Fruit fly (Drosophila melanogaster) whole organism, embryonic: ENCODE data around the gene how.

Source experiments
- Ada2b ChIP-seq: fragments of 200-800 bp; sonication (Bioruptor generic); IDR thresholded peaks from 2 replicates; pipeline ENCODE4 v1.3.6; 2022; ENCODE audit warnings: missing biosample characterization, missing genetic modification characterization
- Bgb ChIP-seq: fragments of 200-800 bp; sonication (Bioruptor generic); IDR thresholded peaks from 2 replicates; pipeline ENCODE4 v1.3.6; 2022; ENCODE audit warnings: missing biosample characterization, missing genetic modification characterization; ENCODE audit not compliant: partially characterized antibody
- CG11093 ChIP-seq: fragments of 200-800 bp; sonication (Bioruptor generic); IDR thresholded peaks from 3 replicates; pipeline ENCODE4 v1.3.6; 2022; ENCODE audit warnings: missing biosample characterization, missing genetic modification characterization
- CG12391 ChIP-seq: fragments of 200-800 bp; sonication (Bioruptor generic); optimal IDR thresholded peaks from 3 replicates; lab custom pipeline; 2018; ENCODE audit warnings: missing biosample characterization, mild to moderate bottlenecking, missing genetic modification characterization, moderate library complexity
- CG12942 ChIP-seq: fragments of 200-800 bp; sonication (Bioruptor generic); optimal IDR thresholded peaks from 3 replicates; lab custom pipeline; 2016; ENCODE audit warnings: missing biosample characterization, missing genetic modification characterization
- CG13894 ChIP-seq: fragments of 200-800 bp; sonication (Bioruptor generic); optimal IDR thresholded peaks from 3 replicates; lab custom pipeline; 2018; ENCODE audit warnings: missing biosample characterization, mild to moderate bottlenecking, missing genetic modification characterization, moderate library complexity
- CG14050 ChIP-seq: fragments of 200-800 bp; sonication (Bioruptor generic); IDR thresholded peaks from 3 replicates; pipeline ENCODE4 v1.3.6; 2022; ENCODE audit warnings: missing biosample characterization, missing genetic modification characterization
- CG14710 ChIP-seq: fragments of 200-800 bp; sonication (Bioruptor generic); optimal IDR thresholded peaks from 3 replicates; lab custom pipeline; 2019; ENCODE audit warnings: missing biosample characterization, mild to moderate bottlenecking, missing genetic modification characterization, moderate library complexity
- CG17912 ChIP-seq: fragments of 200-800 bp; sonication (Bioruptor generic); optimal IDR thresholded peaks from 2 replicates; lab custom pipeline; 2018; ENCODE audit warnings: missing biosample characterization, mild to moderate bottlenecking, missing genetic modification characterization
- CG18476 ChIP-seq: fragments of 200-800 bp; sonication (Bioruptor generic); optimal IDR thresholded peaks from 2 replicates; lab custom pipeline; 2016; ENCODE audit warnings: missing biosample characterization, mild to moderate bottlenecking, missing genetic modification characterization
- CG18619 ChIP-seq: fragments of 200-800 bp; sonication (Bioruptor generic); optimal IDR thresholded peaks from 3 replicates; lab custom pipeline; 2017; ENCODE audit warnings: missing biosample characterization, mild to moderate bottlenecking, missing genetic modification characterization
- CG2712 ChIP-seq: fragments of 200-800 bp; optimal IDR thresholded peaks from 3 replicates; lab custom pipeline; 2019; ENCODE audit warnings: missing biosample characterization, mild to moderate bottlenecking, missing genetic modification characterization, moderate library complexity
- CG32767 ChIP-seq: fragments of 200-800 bp; sonication (Bioruptor generic); IDR thresholded peaks from 2 replicates; pipeline ENCODE4 v1.3.6; 2022; ENCODE audit warnings: missing biosample characterization, missing genetic modification characterization
- CG32772 ChIP-seq: fragments of 200-800 bp; sonication (Bioruptor generic); IDR thresholded peaks from 2 replicates; pipeline ENCODE4 v1.3.6; 2022; ENCODE audit warnings: missing biosample characterization, missing genetic modification characterization
- CG33213 ChIP-seq: fragments of 200-800 bp; sonication (Bioruptor generic); optimal IDR thresholded peaks from 3 replicates; lab custom pipeline; 2016; ENCODE audit warnings: missing biosample characterization, missing genetic modification characterization
- CG3726 ChIP-seq: fragments of 200-800 bp; sonication (Bioruptor generic); IDR thresholded peaks from 3 replicates; pipeline ENCODE4, ENCODE4 v1.3.6; 2022; ENCODE audit warnings: missing biosample characterization, missing genetic modification characterization
- CG3838 ChIP-seq: fragments of 200-800 bp; sonication (Bioruptor generic); optimal IDR thresholded peaks from 3 replicates; lab custom pipeline; 2016; ENCODE audit warnings: missing biosample characterization, missing genetic modification characterization
- CG3995 ChIP-seq: fragments of 200-800 bp; sonication (Bioruptor generic); optimal IDR thresholded peaks from 3 replicates; lab custom pipeline; 2016; ENCODE audit warnings: missing biosample characterization, missing genetic modification characterization
- CG42726 ChIP-seq: fragments of 200-800 bp; sonication (Bioruptor generic); IDR thresholded peaks from 2 replicates; pipeline ENCODE4 v1.3.6; 2022; ENCODE audit warnings: missing biosample characterization, missing genetic modification characterization; ENCODE audit not compliant: partially characterized antibody
- CG43689 ChIP-seq: fragments of 200-800 bp; sonication (Bioruptor generic); IDR thresholded peaks from 2 replicates; pipeline ENCODE4 v1.3.6; 2022; ENCODE audit warnings: missing biosample characterization, missing genetic modification characterization
- CG7928 ChIP-seq: fragments of 200-800 bp; sonication (Bioruptor generic); optimal IDR thresholded peaks from 2 replicates; lab custom pipeline; 2017; ENCODE audit warnings: missing biosample characterization, mild to moderate bottlenecking, missing genetic modification characterization
- CG9797 ChIP-seq: fragments of 200-800 bp; sonication (Bioruptor generic); optimal IDR thresholded peaks from 3 replicates; lab custom pipeline; 2018; ENCODE audit warnings: missing biosample characterization, mild to moderate bottlenecking, missing genetic modification characterization
- Chrac-16 ChIP-seq: fragments of 200-800 bp; sonication (Bioruptor generic); optimal IDR thresholded peaks from 3 replicates; lab custom pipeline; 2016; ENCODE audit warnings: missing biosample characterization, missing genetic modification characterization
- Dek ChIP-seq: fragments of 200-800 bp; sonication (Bioruptor generic); optimal IDR thresholded peaks from 3 replicates; lab custom pipeline; 2019; ENCODE audit warnings: missing biosample characterization, mild to moderate bottlenecking, missing genetic modification characterization, moderate library complexity
- Doc3 ChIP-seq: fragments of 200-800 bp; sonication (Bioruptor generic); IDR thresholded peaks from 3 replicates; pipeline ENCODE4 v1.3.6; 2022; ENCODE audit warnings: missing biosample characterization, missing genetic modification characterization; ENCODE audit not compliant: partially characterized antibody
- E2f1 ChIP-seq: fragments of 200-800 bp; sonication (Bioruptor generic); IDR thresholded peaks from 2 replicates; pipeline ENCODE4 v1.3.6; 2022; ENCODE audit warnings: missing biosample characterization, missing genetic modification characterization
- Ets65A ChIP-seq: fragments of 200-800 bp; sonication (Bioruptor generic); peaks from one replicate; lab custom pipeline; 2016; ENCODE audit warnings: missing biosample characterization, missing genetic modification characterization
- Fer3 ChIP-seq: fragments of 200-800 bp; sonication (Bioruptor generic); optimal IDR thresholded peaks from 2 replicates; lab custom pipeline; 2018; ENCODE audit warnings: missing biosample characterization, mild to moderate bottlenecking, missing genetic modification characterization, moderate library complexity
- HLH54F ChIP-seq: fragments of 200-800 bp; sonication (Bioruptor generic); optimal IDR thresholded peaks from 3 replicates; lab custom pipeline; 2016; ENCODE audit warnings: missing biosample characterization, missing genetic modification characterization
- HLHmδ ChIP-seq: fragments of 200-800 bp; sonication (Bioruptor generic); optimal IDR thresholded peaks from 2 replicates; lab custom pipeline; 2018; ENCODE audit warnings: missing biosample characterization, mild to moderate bottlenecking, missing genetic modification characterization, moderate library complexity
- Hand ChIP-seq: fragments of 200-800 bp; sonication (Bioruptor generic); optimal IDR thresholded peaks from 2 replicates; lab custom pipeline; 2017; ENCODE audit warnings: mild to moderate bottlenecking, missing biosample characterization, missing genetic modification reagents, missing genetic modification characterization
- Hr39 ChIP-seq: fragments of >200 bp; optimal IDR thresholded peaks from 2 replicates; lab custom pipeline; 2017
- Meics ChIP-seq: fragments of 200-800 bp; sonication (Bioruptor generic); optimal IDR thresholded peaks from 2 replicates; lab custom pipeline; 2017; ENCODE audit warnings: missing biosample characterization, mild to moderate bottlenecking, missing genetic modification characterization
- Sin3A ChIP-seq: fragments of >200 bp; optimal IDR thresholded peaks from 2 replicates; lab custom pipeline; 2018
- aop ChIP-seq: fragments of 200-800 bp; sonication (Bioruptor generic); IDR thresholded peaks from 2 replicates; pipeline ENCODE4 v1.3.6; 2022; ENCODE audit warnings: missing biosample characterization, missing genetic modification characterization
- bsh ChIP-seq, 2 experiments: fragments of 200-800 bp; sonication (Bioruptor generic); optimal IDR thresholded peaks; 2 replicates each; lab custom pipeline; 2017 to 2018; ENCODE audit warnings: mild to moderate bottlenecking in 2 of 2, missing biosample characterization in 2 of 2, missing genetic modification characterization in 2 of 2, moderate library complexity in 1 of 2
- cg ChIP-seq: fragments of 200-800 bp; sonication (Bioruptor generic); optimal IDR thresholded peaks from 3 replicates; lab custom pipeline; 2019; ENCODE audit warnings: missing biosample characterization, mild to moderate bottlenecking, missing genetic modification characterization, moderate library complexity
- chif ChIP-seq, 2 experiments: fragments of 200-800 bp; sonication (Bioruptor generic); optimal IDR thresholded peaks; 3 replicates each; lab custom pipeline; 2016; ENCODE audit warnings: missing biosample characterization in 2 of 2, missing genetic modification characterization in 2 of 2
- ci ChIP-seq: fragments of 200-800 bp; sonication (Bioruptor generic); IDR thresholded peaks from 3 replicates; pipeline ENCODE4 v1.3.6; 2022; ENCODE audit warnings: missing biosample characterization, missing genetic modification characterization
- dpn ChIP-seq, 2 experiments: fragments of 200-800 bp; sonication (Bioruptor generic); optimal IDR thresholded peaks; 3 replicates each; lab custom pipeline; 2016; ENCODE audit warnings: missing biosample characterization in 2 of 2, missing genetic modification characterization in 2 of 2
- esg ChIP-seq: fragments of 200-800 bp; sonication (Bioruptor generic); conservative IDR thresholded peaks from 2 replicates; pipeline ENCODE4 v1.3.6; 2022; ENCODE audit warnings: missing biosample characterization, missing genetic modification characterization
- eyg ChIP-seq: fragments of 200-800 bp; sonication (Bioruptor generic); optimal IDR thresholded peaks from 3 replicates; lab custom pipeline; 2016; ENCODE audit warnings: missing biosample characterization, missing genetic modification characterization
- gsb-n ChIP-seq: fragments of 200-800 bp; sonication (Bioruptor generic); optimal IDR thresholded peaks from 3 replicates; lab custom pipeline; 2018; ENCODE audit warnings: missing biosample characterization, mild to moderate bottlenecking, missing genetic modification characterization
- knrl ChIP-seq: fragments of 200-800 bp; sonication (Bioruptor generic); IDR thresholded peaks from 3 replicates; pipeline ENCODE4 v1.3.6; 2022; ENCODE audit warnings: missing biosample characterization, missing genetic modification characterization; ENCODE audit not compliant: partially characterized antibody
- pita ChIP-seq: fragments of 200-800 bp; sonication (Bioruptor generic); optimal IDR thresholded peaks from 2 replicates; lab custom pipeline; 2017; ENCODE audit warnings: missing biosample characterization, mild to moderate bottlenecking, missing genetic modification characterization
- salm ChIP-seq: fragments of 200-800 bp; sonication (Bioruptor generic); optimal IDR thresholded peaks from 2 replicates; lab custom pipeline; 2018; ENCODE audit warnings: missing biosample characterization, mild to moderate bottlenecking, missing genetic modification characterization
- sima ChIP-seq: fragments of 200-800 bp; sonication (Bioruptor generic); optimal IDR thresholded peaks from 2 replicates; lab custom pipeline; 2016; ENCODE audit warnings: missing biosample characterization, missing genetic modification characterization
- slp2 ChIP-seq: fragments of 200-800 bp; sonication (Bioruptor generic); optimal IDR thresholded peaks from 2 replicates; lab custom pipeline; 2016; ENCODE audit warnings: missing biosample characterization, missing genetic modification characterization
- trh ChIP-seq: fragments of 200-800 bp; sonication (Bioruptor generic); optimal IDR thresholded peaks from 2 replicates; lab custom pipeline; 2016; ENCODE audit warnings: missing biosample characterization, missing genetic modification characterization

Gene how

DNA sequence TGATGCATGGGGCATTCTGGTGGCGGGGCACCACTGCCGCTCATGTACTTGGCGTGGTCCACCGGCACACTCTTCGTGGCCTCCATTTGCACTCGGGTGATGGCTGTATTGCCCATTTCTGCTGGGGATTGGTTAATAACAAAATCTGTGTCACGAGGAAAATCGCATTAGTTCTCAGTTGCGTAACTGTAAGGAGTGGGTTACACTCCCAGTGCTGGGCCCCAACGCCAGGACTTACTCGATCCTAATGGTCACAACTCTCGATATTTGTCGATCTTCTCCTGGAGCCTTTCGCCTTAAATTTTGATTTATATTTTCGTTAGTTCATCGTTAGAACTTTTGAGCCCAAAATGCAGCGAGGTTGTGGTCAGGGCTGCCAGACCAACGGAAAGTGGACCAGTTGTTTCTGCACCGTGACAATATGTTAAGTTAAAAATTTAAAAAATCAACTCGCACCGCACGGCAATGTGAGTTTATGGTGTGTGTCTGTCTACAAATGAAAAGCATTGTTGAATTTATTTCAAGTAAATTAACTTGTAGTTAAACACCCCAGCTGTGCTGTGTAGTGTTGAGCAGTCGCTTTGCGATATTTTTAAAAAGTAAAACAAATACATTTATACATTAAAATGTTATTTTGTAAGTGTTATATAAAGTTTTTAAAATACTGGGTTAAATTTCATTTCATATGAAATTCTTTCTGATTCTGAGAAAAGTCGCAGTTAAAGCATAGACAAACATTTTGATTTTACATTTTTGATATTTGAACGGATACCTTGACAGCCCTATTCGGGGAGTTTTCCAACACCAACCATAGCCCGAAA lies 14.9 kb upstream of the how start, which contains the start of the genes Cchl and ND-42 (continued):
- TF ChIP-seq Chrac-16 (peak; percentile 77), Ada2b (GFP tag; lab: Robert Waterston, UW) (peak; percentile 52), CG12391 (tag; lab: Kevin White, UChicago) (peak; percentile 90), Meics (GFP tag; lab: Kevin White, UChicago) (peak; percentile 83), Bgb (GFP tag; lab: Robert Waterston, UW) (peak; percentile 32; the same call in 1 of the 2 replicates), aop (no peak; the same call in 1 of the 2 replicates), esg (peak; percentile 58), eyg (GFP tag; lab: Kevin White, UChicago) (peak; percentile 55), Fer3 (tag; lab: Kevin White, UChicago) (peak; percentile 76), CG3838 (GFP tag; lab: Kevin White, UChicago) (peak; percentile 64), CG18476 (peak; percentile 80), Hr39 (no peak), CG43689 (GFP tag; lab: Robert Waterston, UW) (peak; percentile 33; the same call in 1 of the 2 replicates), pita (GFP tag; lab: Kevin White, UChicago) (no peak), Ets65A (GFP tag; lab: Kevin White, UChicago) (peak; percentile 97), CG13894 (tag; lab: Kevin White, UChicago) (peak; percentile 85), CG42726 (GFP tag; lab: Robert Waterston, UW) (no peak), CG18619 (GFP tag; lab: Kevin White, UChicago) (peak; percentile 80), chif (GFP tag; optimal IDR thresholded peaks at IDR 0.05; lab: Kevin White, UChicago) (peak; percentile 29 to 50), HLHmδ (GFP tag; lab: Kevin White, UChicago) (no peak), Sin3A (peak; percentile 57), CG2712 (tag; lab: Kevin White, UChicago) (peak; percentile 85), Hand (GFP tag; lab: Kevin White, UChicago) (peak; percentile 72), CG7928 (GFP tag; lab: Kevin White, UChicago) (peak; percentile 45), CG3995 (GFP tag; lab: Kevin White, UChicago) (peak; percentile 71), slp2 (peak; percentile 41), Doc3 (GFP tag; lab: Robert Waterston, UW) (peak; percentile 63), knrl (GFP tag; lab: Robert Waterston, UW) (peak; percentile 70; the same call in 2 of the 3 replicates), Dek (tag; lab: Kevin White, UChicago) (peak; percentile 76), CG32767 (GFP tag; lab: Robert Waterston, UW) (peak; percentile 74), CG33213 (GFP tag; lab: Kevin White, UChicago) (peak; percentile 49), ci (GFP tag; lab: Robert Waterston, UW) (peak; percentile 57), CG3726 (GFP tag; lab: Robert Waterston, UW) (0 out of 3 replicates have a peak, but pooled peaks have one; percentile 15), CG12942 (GFP tag; lab: Kevin White, UChicago) (peak; percentile 63), bsh (GFP tag; optimal IDR thresholded peaks at IDR 0.05; lab: Kevin White, UChicago) (peak; percentile 37 to 73), CG14710 (tag; lab: Kevin White, UChicago) (peak; percentile 90), HLH54F (GFP tag; lab: Kevin White, UChicago) (peak; percentile 75), gsb-n (tag; lab: Kevin White, UChicago) (no peak), E2f1 (GFP tag; lab: Robert Waterston, UW) (peak; percentile 51), cg (GFP tag; lab: Kevin White, UChicago) (no peak), dpn (GFP tag; optimal IDR thresholded peaks at IDR 0.05; lab: Kevin White, UChicago) (peak; percentile 71 to 78), CG17912 (GFP tag; lab: Kevin White, UChicago) (peak; percentile 33), salm (peak; percentile 5), trh (GFP tag; lab: Kevin White, UChicago) (peak; percentile 64), sima (GFP tag; lab: Kevin White, UChicago) (no peak), CG14050 (GFP tag; lab: Robert Waterston, UW) (peak; percentile 30; the same call in 2 of the 3 replicates), CG9797 (peak; percentile 37), CG32772 (GFP tag; lab: Robert Waterston, UW) (peak; percentile 67), CG11093 (GFP tag; lab: Robert Waterston, UW) (peak; percentile 8; the same call in 1 of the 3 replicates)
